Worm (Caenorhabditis elegans) whole organism, midembryonic: Measurements from ENCODE around the gene ipla-5.

ENCODE experiments used
- T22C8.4 ChIP-seq: fragments of 200-800 bp; sonication (Bioruptor generic); IDR thresholded peaks from 2 replicates; pipeline ENCODE4 v1.3.6; 2022; ENCODE audit warnings: missing genetic modification characterization, missing compliant biosample characterization
- cog-1 ChIP-seq: sonication (generic microtip); optimal IDR thresholded peaks from 2 replicates; lab custom pipeline; 2016; ENCODE audit warnings: missing genetic modification characterization, missing compliant biosample characterization
- ref-1 ChIP-seq: fragments of 200-800 bp; sonication (Bioruptor generic); conservative IDR thresholded peaks from 2 replicates; pipeline ENCODE4 v1.3.6; 2022; ENCODE audit warnings: missing genetic modification reagents, missing genetic modification characterization, missing compliant biosample characterization

DNA sequence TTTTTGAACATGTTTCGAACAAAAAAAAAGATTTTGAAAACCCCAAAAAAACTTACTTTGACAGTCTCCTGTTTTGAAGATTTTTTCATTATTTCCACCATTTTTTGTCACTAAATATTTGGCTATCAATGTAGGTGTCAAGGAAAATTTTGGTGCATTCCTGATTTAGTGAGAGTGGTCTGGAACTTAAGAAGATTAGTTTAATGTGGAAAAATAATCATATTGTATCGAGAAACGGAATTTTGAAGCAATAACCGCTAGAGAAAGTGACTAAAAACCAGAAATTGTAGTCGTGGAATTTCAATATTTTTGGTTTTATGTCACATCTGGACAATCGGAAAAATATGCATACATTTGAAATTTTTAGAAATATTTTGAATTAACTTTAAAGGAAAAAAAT lies 46.8 kb downstream of the ipla-5 start, which contains the start of the genes F20C5.11 and klp-11:
- no peak for TF ChIP-seq ref-1 (GFP tag; lab: Robert Waterston, UW)
- TF ChIP-seq T22C8.4 (GFP tag; lab: Robert Waterston, UW) = no peak
- no peak for TF ChIP-seq cog-1 (tag; lab: Kevin White, UChicago)
